Fruit fly (Drosophila melanogaster) whole organism, embryonic: ENCODE results near the gene rumi.
A peak's percentile ranks its signal among the peaks of the same experiment; 100 is the strongest.

Experiments
- Awh ChIP-seq: fragments of 200-800 bp; sonication (Bioruptor generic); IDR thresholded peaks from 2 replicates; pipeline ENCODE4, ENCODE4 v1.3.6; 2022; ENCODE audit warnings: missing biosample characterization, missing genetic modification characterization
- BEAF-32 ChIP-seq: fragments of 200-800 bp; sonication (Bioruptor generic); optimal IDR thresholded peaks from 3 replicates; lab custom pipeline; 2017; ENCODE audit warnings: missing biosample characterization, missing genetic modification characterization, mild to moderate bottlenecking, moderate library complexity, missing genetic modification reagents
- Bdp1 ChIP-seq: fragments of 200-800 bp; sonication (Bioruptor generic); optimal IDR thresholded peaks from 3 replicates; lab custom pipeline; 2016; ENCODE audit warnings: missing biosample characterization, missing genetic modification characterization
- Blimp-1 ChIP-seq: fragments of 200-800 bp; sonication (Bioruptor generic); optimal IDR thresholded peaks from 3 replicates; lab custom pipeline; 2018; ENCODE audit warnings: missing biosample characterization, missing genetic modification characterization, mild to moderate bottlenecking, moderate library complexity, missing genetic modification reagents
- CG1233 ChIP-seq: fragments of 200-800 bp; sonication (Bioruptor generic); optimal IDR thresholded peaks from 4 replicates; lab custom pipeline; 2018; ENCODE audit warnings: missing biosample characterization, mild to moderate bottlenecking, missing genetic modification characterization
- CG14860 ChIP-seq: fragments of 200-800 bp; sonication (Bioruptor generic); IDR thresholded peaks from 3 replicates; pipeline ENCODE4 v1.3.6; 2022; ENCODE audit warnings: missing biosample characterization, missing genetic modification characterization; ENCODE audit not compliant: partially characterized antibody
- CG16813 ChIP-seq: fragments of 200-800 bp; sonication (Bioruptor generic); IDR thresholded peaks from 3 replicates; pipeline ENCODE4 v1.3.6; 2022; ENCODE audit warnings: missing biosample characterization, missing genetic modification characterization; ENCODE audit not compliant: partially characterized antibody
- CG16863 ChIP-seq: fragments of 200-800 bp; sonication (Bioruptor generic); optimal IDR thresholded peaks from 3 replicates; lab custom pipeline; 2016; ENCODE audit warnings: missing biosample characterization, missing genetic modification characterization
- CG17186 ChIP-seq: fragments of 200-800 bp; sonication (Bioruptor generic); optimal IDR thresholded peaks from 3 replicates; lab custom pipeline; 2017; ENCODE audit warnings: missing biosample characterization, missing genetic modification reagents, missing genetic modification characterization
- CG18476 ChIP-seq: fragments of 200-800 bp; sonication (Bioruptor generic); optimal IDR thresholded peaks from 2 replicates; lab custom pipeline; 2016; ENCODE audit warnings: missing biosample characterization, mild to moderate bottlenecking, missing genetic modification characterization
- CG2202 ChIP-seq: fragments of 200-800 bp; sonication (Bioruptor generic); optimal IDR thresholded peaks from 2 replicates; lab custom pipeline; 2018; ENCODE audit warnings: missing biosample characterization, mild to moderate bottlenecking, missing genetic modification characterization
- CG30403 ChIP-seq: fragments of 200-800 bp; sonication (Bioruptor generic); optimal IDR thresholded peaks from 3 replicates; lab custom pipeline; 2016; ENCODE audit warnings: missing biosample characterization, missing genetic modification characterization
- CG3407 ChIP-seq: fragments of 200-800 bp; sonication (Bioruptor generic); optimal IDR thresholded peaks from 2 replicates; lab custom pipeline; 2018; ENCODE audit warnings: missing biosample characterization, mild to moderate bottlenecking, missing genetic modification characterization
- CG3995 ChIP-seq: fragments of 200-800 bp; sonication (Bioruptor generic); optimal IDR thresholded peaks from 3 replicates; lab custom pipeline; 2016; ENCODE audit warnings: missing biosample characterization, missing genetic modification characterization
- CG4282 ChIP-seq: fragments of 200-800 bp; sonication (Bioruptor generic); optimal IDR thresholded peaks from 2 replicates; lab custom pipeline; 2016; ENCODE audit warnings: missing biosample characterization, missing genetic modification characterization
- CG4404 ChIP-seq: fragments of 200-800 bp; sonication (Bioruptor generic); IDR thresholded peaks from 2 replicates; pipeline ENCODE4 v1.3.6; 2022; ENCODE audit warnings: missing biosample characterization, missing genetic modification characterization
- CG5953 ChIP-seq: fragments of 200-800 bp; sonication (Bioruptor generic); IDR thresholded peaks from 2 replicates; pipeline ENCODE4 v1.3.6; 2022; ENCODE audit warnings: missing biosample characterization, missing genetic modification characterization
- CG6765 ChIP-seq: fragments of 200-800 bp; sonication (Bioruptor generic); optimal IDR thresholded peaks from 3 replicates; lab custom pipeline; 2017; ENCODE audit warnings: missing biosample characterization, mild to moderate bottlenecking, missing genetic modification characterization
- CG8388 ChIP-seq: fragments of 200-800 bp; sonication (Bioruptor generic); optimal IDR thresholded peaks from 2 replicates; lab custom pipeline; 2019; ENCODE audit warnings: missing biosample characterization, mild to moderate bottlenecking, missing genetic modification characterization, moderate library complexity
- CG9215 ChIP-seq: fragments of 200-800 bp; sonication (Bioruptor generic); IDR thresholded peaks from 2 replicates; pipeline ENCODE4 v1.3.6; 2022; ENCODE audit warnings: missing biosample characterization, missing genetic modification characterization
- D19B ChIP-seq: fragments of 200-800 bp; sonication (Bioruptor generic); optimal IDR thresholded peaks from 2 replicates; lab custom pipeline; 2017; ENCODE audit warnings: missing biosample characterization, mild to moderate bottlenecking, missing genetic modification characterization
- Dref ChIP-seq: fragments of 200-800 bp; sonication (Bioruptor generic); IDR thresholded peaks from 2 replicates; pipeline ENCODE4 v1.3.6; 2022; ENCODE audit warnings: missing biosample characterization, missing genetic modification characterization
- E2f2 ChIP-seq: fragments of 200-800 bp; sonication (Bioruptor generic); IDR thresholded peaks from 2 replicates; pipeline ENCODE4 v1.3.6; 2022; ENCODE audit warnings: missing biosample characterization, missing genetic modification characterization
- Ets97D ChIP-seq: fragments of 200-800 bp; sonication (Bioruptor generic); optimal IDR thresholded peaks from 3 replicates; lab custom pipeline; 2016; ENCODE audit warnings: missing biosample characterization, missing genetic modification characterization
- HmgZ ChIP-seq: fragments of 200-800 bp; sonication (Bioruptor generic); optimal IDR thresholded peaks from 2 replicates; lab custom pipeline; 2018; ENCODE audit warnings: missing biosample characterization, mild to moderate bottlenecking, missing genetic modification characterization
- Lhr ChIP-seq: fragments of 200-800 bp; sonication (Bioruptor generic); optimal IDR thresholded peaks from 3 replicates; lab custom pipeline; 2017; ENCODE audit warnings: mild to moderate bottlenecking, missing biosample characterization, missing genetic modification reagents, missing genetic modification characterization
- Mes4 ChIP-seq: fragments of 200-800 bp; sonication (Bioruptor generic); optimal IDR thresholded peaks from 2 replicates; lab custom pipeline; 2016; ENCODE audit warnings: missing biosample characterization, missing genetic modification characterization
- Oli ChIP-seq: fragments of 200-800 bp; sonication (Bioruptor generic); optimal IDR thresholded peaks from 2 replicates; lab custom pipeline; 2018; ENCODE audit warnings: missing biosample characterization, mild to moderate bottlenecking, missing genetic modification characterization, moderate library complexity
- Optix ChIP-seq: fragments of 200-800 bp; sonication (Bioruptor generic); IDR thresholded peaks from 3 replicates; pipeline ENCODE4 v1.3.6; 2022; ENCODE audit warnings: missing biosample characterization, missing genetic modification characterization
- Scr ChIP-seq: fragments of 200-800 bp; sonication (Bioruptor generic); IDR thresholded peaks from 2 replicates; pipeline ENCODE4 v1.3.6; 2022; ENCODE audit warnings: missing biosample characterization, missing genetic modification characterization; ENCODE audit not compliant: partially characterized antibody
- Sin3A ChIP-seq: fragments of >200 bp; optimal IDR thresholded peaks from 2 replicates; lab custom pipeline; 2018
- Tbp ChIP-seq: fragments of >200 bp; optimal IDR thresholded peaks from 2 replicates; lab custom pipeline; 2018; ENCODE audit warnings: missing biosample characterization, missing genetic modification characterization
- Xrp1 ChIP-seq: fragments of 200-800 bp; sonication (Bioruptor generic); IDR thresholded peaks from 2 replicates; pipeline ENCODE4 v1.3.6; 2022; ENCODE audit warnings: missing biosample characterization, missing genetic modification characterization
- ap ChIP-seq: fragments of 200-800 bp; sonication (Bioruptor generic); IDR thresholded peaks from 2 replicates; pipeline ENCODE4 v1.3.6; 2022; ENCODE audit warnings: missing biosample characterization, missing genetic modification characterization
- bsh ChIP-seq, 2 experiments: fragments of 200-800 bp; sonication (Bioruptor generic); optimal IDR thresholded peaks; 2 replicates each; lab custom pipeline; 2017 to 2018; ENCODE audit warnings: mild to moderate bottlenecking in 2 of 2, missing biosample characterization in 2 of 2, missing genetic modification characterization in 2 of 2, moderate library complexity in 1 of 2
- chn ChIP-seq: fragments of 200-800 bp; sonication (Bioruptor generic); optimal IDR thresholded peaks from 2 replicates; lab custom pipeline; 2016; ENCODE audit warnings: missing biosample characterization, missing genetic modification characterization
- emc ChIP-seq: fragments of 200-800 bp; sonication (Bioruptor generic); optimal IDR thresholded peaks from 2 replicates; lab custom pipeline; 2016; ENCODE audit warnings: missing biosample characterization, missing genetic modification characterization
- grau ChIP-seq: fragments of 200-800 bp; optimal IDR thresholded peaks from 3 replicates; lab custom pipeline; 2019; ENCODE audit warnings: missing biosample characterization, mild to moderate bottlenecking, missing genetic modification characterization, moderate library complexity
- grn ChIP-seq: fragments of 200-800 bp; sonication (Bioruptor generic); optimal IDR thresholded peaks from 3 replicates; lab custom pipeline; 2017; ENCODE audit warnings: missing biosample characterization, missing genetic modification characterization
- gsb ChIP-seq: fragments of 200-800 bp; sonication (Bioruptor generic); IDR thresholded peaks from 2 replicates; pipeline ENCODE4 v1.3.6; 2022; ENCODE audit warnings: missing biosample characterization, missing genetic modification characterization
- insv ChIP-seq, 2 experiments: fragments of 200-800 bp; sonication (Bioruptor generic); optimal IDR thresholded peaks; 3 replicates each; lab custom pipeline; 2016 to 2018; ENCODE audit warnings: missing biosample characterization in 2 of 2, missing genetic modification characterization in 2 of 2
- jing ChIP-seq: fragments of 200-800 bp; sonication (Bioruptor generic); optimal IDR thresholded peaks from 2 replicates; lab custom pipeline; 2018; ENCODE audit warnings: missing biosample characterization, mild to moderate bottlenecking, missing genetic modification characterization
- jumu ChIP-seq: fragments of 200-800 bp; sonication (Bioruptor generic); optimal IDR thresholded peaks from 3 replicates; lab custom pipeline; 2016; ENCODE audit warnings: missing biosample characterization, missing genetic modification characterization
- sd ChIP-seq: fragments of 200-800 bp; sonication (Bioruptor generic); optimal IDR thresholded peaks from 3 replicates; lab custom pipeline; 2018; ENCODE audit warnings: missing biosample characterization, mild to moderate bottlenecking, missing genetic modification characterization, moderate library complexity
- slp2 ChIP-seq: fragments of 200-800 bp; sonication (Bioruptor generic); optimal IDR thresholded peaks from 2 replicates; lab custom pipeline; 2016; ENCODE audit warnings: missing biosample characterization, missing genetic modification characterization
- stc ChIP-seq: fragments of 200-800 bp; sonication (Bioruptor generic); IDR thresholded peaks from 2 replicates; pipeline ENCODE4 v1.3.6; 2022; ENCODE audit warnings: missing biosample characterization, missing genetic modification characterization
- tna ChIP-seq: fragments of 200-800 bp; sonication (Bioruptor generic); IDR thresholded peaks from 2 replicates; pipeline ENCODE4 v1.3.6; 2022; ENCODE audit warnings: missing biosample characterization, missing genetic modification characterization; ENCODE audit not compliant: partially characterized antibody
- tup ChIP-seq: fragments of 200-800 bp; sonication (Bioruptor generic); optimal IDR thresholded peaks from 2 replicates; lab custom pipeline; 2016; ENCODE audit warnings: missing biosample characterization, mild to moderate bottlenecking, missing genetic modification characterization, moderate library complexity
- usp ChIP-seq: fragments of >200 bp; optimal IDR thresholded peaks from 2 replicates; lab custom pipeline; 2017; ENCODE audit warnings: missing biosample characterization, missing genetic modification characterization

Gene rumi

DNA sequence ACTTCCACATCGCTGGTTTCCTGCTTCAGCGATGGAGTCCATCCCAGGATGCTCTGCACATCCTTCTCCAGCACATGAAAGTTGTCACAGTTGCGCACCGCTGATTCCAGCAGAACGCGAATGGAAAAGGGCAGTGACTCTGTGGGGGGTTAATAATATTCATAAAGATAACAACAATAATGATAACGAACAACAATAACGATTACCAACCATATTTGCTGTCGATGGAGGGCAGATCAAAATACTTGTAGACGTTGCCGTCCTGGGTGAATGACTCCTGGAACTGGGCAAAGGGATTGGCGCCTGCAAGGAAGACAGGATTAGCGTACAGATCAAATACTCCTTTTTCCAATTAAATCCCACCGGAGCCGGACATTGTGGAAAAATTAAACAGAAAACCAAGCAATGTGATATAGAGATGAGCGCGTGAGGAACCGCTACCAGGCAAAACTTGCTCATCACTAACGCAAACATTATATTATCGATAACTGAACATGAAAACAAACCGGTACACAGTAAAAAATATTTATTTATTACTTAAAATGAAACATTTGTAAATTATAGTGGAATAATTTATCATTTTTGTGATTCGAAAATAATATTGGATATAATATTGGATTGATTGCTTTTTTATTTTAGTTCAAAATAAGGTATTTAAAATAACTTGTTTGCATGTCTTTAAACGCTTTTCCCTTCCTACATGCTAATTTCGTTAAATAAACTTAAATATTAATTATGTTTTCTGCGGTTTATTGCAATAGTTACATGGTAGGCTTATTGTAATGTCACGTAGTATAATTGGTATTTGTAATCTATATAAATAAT, 26.0 kb downstream of the rumi start, which contains the start of gene Irp-1A (continued):
- TF ChIP-seq jumu (GFP tag; lab: Kevin White, UChicago) (no peak), insv (GFP tag; optimal IDR thresholded peaks at IDR 0.05; lab: Kevin White, UChicago) (peak in 1 of 2 experiments; percentile 6), emc (GFP tag; lab: Kevin White, UChicago) (no peak), HmgZ (tag; lab: Kevin White, UChicago) (peak; percentile 76), Oli (tag; lab: Kevin White, UChicago) (peak; percentile 58), usp (GFP tag; lab: Kevin White, UChicago) (no peak), chn (peak; percentile 14), Tbp (GFP tag; lab: Kevin White, UChicago) (no peak), slp2 (no peak), grn (GFP tag; lab: Kevin White, UChicago) (no peak), CG30403 (GFP tag; lab: Kevin White, UChicago) (peak; percentile 79), CG1233 (GFP tag; lab: Kevin White, UChicago) (peak; percentile 41), CG16813 (GFP tag; lab: Robert Waterston, UW) (peak; percentile 81), stc (GFP tag; lab: Robert Waterston, UW) (peak; percentile 78), CG17186 (GFP tag; lab: Kevin White, UChicago) (no peak), tup (GFP tag; lab: Kevin White, UChicago) (no peak), CG18476 (GFP tag; lab: Kevin White, UChicago) (peak; percentile 18), D19B (GFP tag; lab: Kevin White, UChicago) (peak; percentile 23), CG14860 (GFP tag; lab: Robert Waterston, UW) (peak; percentile 56; the same call in 2 of the 3 replicates), E2f2 (peak; percentile 60), Lhr (GFP tag; lab: Kevin White, UChicago) (peak; percentile 47), CG8388 (peak; percentile 76), BEAF-32 (GFP tag; lab: Kevin White, UChicago) (peak; percentile 83), CG5953 (GFP tag; lab: Robert Waterston, UW) (no peak), CG6765 (GFP tag; lab: Kevin White, UChicago) (peak; percentile 58), sd (tag; lab: Kevin White, UChicago) (peak; percentile 51), Sin3A (lab: Kevin White, UChicago) (peak; percentile 2), Xrp1 (peak; percentile 76), Dref (GFP tag; lab: Robert Waterston, UW) (peak; percentile 81), bsh (GFP tag; optimal IDR thresholded peaks at IDR 0.05; lab: Kevin White, UChicago) (peak in 1 of 2 experiments; percentile 83), jing (GFP tag; lab: Kevin White, UChicago) (no peak), Mes4 (no peak), CG3995 (peak; percentile 61), Ets97D (GFP tag; lab: Kevin White, UChicago) (peak; percentile 52), CG2202 (peak; percentile 39), grau (tag; lab: Kevin White, UChicago) (peak; percentile 85), CG4404 (GFP tag; lab: Robert Waterston, UW) (peak; percentile 25; the same call in 1 of the 2 replicates), tna (GFP tag; lab: Robert Waterston, UW) (peak; percentile 62), ap (GFP tag; lab: Robert Waterston, UW) (peak; percentile 58), Bdp1 (GFP tag; lab: Kevin White, UChicago) (peak; percentile 3), Optix (GFP tag; lab: Robert Waterston, UW) (no peak), CG4282 (GFP tag; lab: Kevin White, UChicago) (no peak), CG9215 (GFP tag; lab: Robert Waterston, UW) (peak; percentile 42; the same call in 1 of the 2 replicates), CG3407 (GFP tag; lab: Kevin White, UChicago) (peak; percentile 44), Awh (GFP tag; lab: Robert Waterston, UW) (peak; percentile 71), gsb (GFP tag; lab: Robert Waterston, UW) (peak; percentile 51; the same call in 1 of the 2 replicates), CG16863 (peak; percentile 22), Blimp-1 (GFP tag; lab: Kevin White, UChicago) (peak; percentile 84), Scr (GFP tag; lab: Robert Waterston, UW) (peak; percentile 90)
